Worm (Caenorhabditis elegans): ENCODE results near the gene K10D2.8.

ce11 chrIII:5150012-5150411, 38.5 kb upstream of the K10D2.8 start:
- TF ChIP-seq nhr-11 (tag; optimal IDR thresholded peaks at IDR 0.05) (no peak), aly-2 (tag; optimal IDR thresholded peaks at IDR 0.05) (no peak), nhr-237 (tag; optimal IDR thresholded peaks at IDR 0.05) (no peak), snpc-4 (tag; optimal IDR thresholded peaks at IDR 0.05) (no peak), ceh-28 (tag; optimal IDR thresholded peaks at IDR 0.05) (no peak), sea-2 (GFP tag; optimal IDR thresholded peaks at IDR 0.05) (no peak), nhr-25 (tag; optimal IDR thresholded peaks at IDR 0.05) (no peak), pqm-1 (tag; optimal IDR thresholded peaks at IDR 0.05) (no peak), egl-27 (tag; optimal IDR thresholded peaks at IDR 0.05) (no peak), tbx-2 (tag; optimal IDR thresholded peaks at IDR 0.05) (no peak), fos-1 (tag; optimal IDR thresholded peaks at IDR 0.05) (no peak), mml-1 (tag; optimal IDR thresholded peaks at IDR 0.05) (no peak)
